Fruit fly (Drosophila melanogaster): ENCODE results near the gene CG6974.

Gene CG6974

DNA sequence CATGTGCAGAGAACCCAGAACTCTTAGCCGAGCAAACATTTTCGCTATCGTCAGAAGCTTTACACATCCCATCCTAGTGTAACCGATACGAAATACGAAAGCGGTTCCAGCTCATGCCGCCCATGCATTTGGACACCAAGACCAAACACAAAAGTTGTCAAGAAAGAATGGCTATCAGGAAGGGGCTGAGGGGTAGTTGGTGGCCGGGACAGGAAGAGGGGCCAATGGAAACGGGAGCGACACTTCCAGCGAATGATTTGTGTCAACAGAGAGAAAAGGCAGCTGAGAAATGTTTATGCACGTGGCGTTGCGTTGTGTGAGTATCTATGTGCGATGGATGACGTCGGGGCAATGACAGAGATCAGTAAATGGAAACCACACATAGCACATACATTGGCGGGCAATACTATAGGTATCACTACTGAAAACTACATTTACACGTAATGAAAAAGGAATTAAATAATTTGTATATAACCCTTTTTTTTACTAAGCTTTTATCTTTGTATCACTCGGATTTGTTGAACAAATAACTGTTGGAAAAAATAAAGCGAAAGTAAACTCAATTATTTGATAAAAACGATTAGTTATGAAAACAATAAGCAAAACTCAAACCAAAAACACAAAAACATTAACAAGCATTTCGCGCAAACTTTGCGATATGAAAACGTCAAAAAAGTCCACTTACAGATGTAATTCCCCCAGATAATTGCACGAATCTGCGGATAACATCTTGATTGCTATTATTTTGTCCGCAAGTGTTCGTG is 35.6 kb upstream of the CG6974 start (continued):
- TF ChIP-seq Camta (GFP tag; optimal IDR thresholded peaks at IDR 0.05): peak; percentile 29
- TF ChIP-seq CG2712 (tag; optimal IDR thresholded peaks at IDR 0.05): peak; percentile 62
- TF ChIP-seq CG2202 (tag; optimal IDR thresholded peaks at IDR 0.05): no peak
- TF ChIP-seq HLHmδ (GFP tag; optimal IDR thresholded peaks at IDR 0.05): no peak
- TF ChIP-seq CG1647 (GFP tag; optimal IDR thresholded peaks at IDR 0.05): no peak
- TF ChIP-seq chif (GFP tag; optimal IDR thresholded peaks at IDR 0.05): peak in 1 of 2 experiments; percentile 5
- TF ChIP-seq fd96Cb (tag; optimal IDR thresholded peaks at IDR 0.05): peak; percentile 62
- TF ChIP-seq ab (GFP tag; optimal IDR thresholded peaks at IDR 0.05): no peak
- TF ChIP-seq Drgx (GFP tag; IDR thresholded peaks at IDR 0.05): no peak
- TF ChIP-seq fd102C (GFP tag; optimal IDR thresholded peaks at IDR 0.05): no peak
- TF ChIP-seq CG3065 (GFP tag; optimal IDR thresholded peaks at IDR 0.05): no peak
- peak; percentile 83 for TF ChIP-seq Ets65A (GFP tag)
- TF ChIP-seq cas (GFP tag; IDR thresholded peaks at IDR 0.05): no peak
- no peak for TF ChIP-seq ci (GFP tag; IDR thresholded peaks at IDR 0.05)
- TF ChIP-seq insv (GFP tag; optimal IDR thresholded peaks at IDR 0.05): no peak
- TF ChIP-seq ssp (GFP tag; IDR thresholded peaks at IDR 0.05): 0 out of 2 replicates have a peak, but pooled peaks have one; percentile 8
- no peak for TF ChIP-seq odd (GFP tag; optimal IDR thresholded peaks at IDR 0.05)
- no peak for TF ChIP-seq CG33557 (GFP tag; optimal IDR thresholded peaks at IDR 0.05)
- TF ChIP-seq NfI (GFP tag; optimal IDR thresholded peaks at IDR 0.05): no peak
- TF ChIP-seq CG18476 (GFP tag; optimal IDR thresholded peaks at IDR 0.05): peak; percentile 1
- TF ChIP-seq dpn (GFP tag; optimal IDR thresholded peaks at IDR 0.05): peak in 1 of 2 experiments; percentile 9
- no peak for TF ChIP-seq CG5245 (GFP tag; optimal IDR thresholded peaks at IDR 0.05)
- TF ChIP-seq Hr78 (GFP tag; optimal IDR thresholded peaks at IDR 0.05): peak in 1 of 2 experiments; percentile 42
- peak in 1 of 2 experiments; percentile 61 for TF ChIP-seq Eip74EF (GFP tag; optimal IDR thresholded peaks at IDR 0.05)
- peak; percentile 70 for TF ChIP-seq phol (tag; optimal IDR thresholded peaks at IDR 0.05)
- TF ChIP-seq lab (GFP tag; optimal IDR thresholded peaks at IDR 0.05): peak; percentile 19
- TF ChIP-seq NK7.1 (GFP tag; optimal IDR thresholded peaks at IDR 0.05): no peak
- no peak for TF ChIP-seq CG12744 (GFP tag; optimal IDR thresholded peaks at IDR 0.05)
- TF ChIP-seq Hmr (GFP tag; optimal IDR thresholded peaks at IDR 0.05): no peak
- TF ChIP-seq CG2678 (tag; optimal IDR thresholded peaks at IDR 0.05): peak; percentile 63
- peak; percentile 48 for TF ChIP-seq CG6254 (GFP tag; optimal IDR thresholded peaks at IDR 0.05)
- TF ChIP-seq sqz (GFP tag; optimal IDR thresholded peaks at IDR 0.05): no peak
- no peak for TF ChIP-seq HHEX (GFP tag; optimal IDR thresholded peaks at IDR 0.05)
- TF ChIP-seq Sox102F (GFP tag; optimal IDR thresholded peaks at IDR 0.05): peak; percentile 60
- TF ChIP-seq C15 (GFP tag; IDR thresholded peaks at IDR 0.05): no peak
- TF ChIP-seq CG6683 (GFP tag; optimal IDR thresholded peaks at IDR 0.05): no peak
- peak; percentile 78 for TF ChIP-seq nmo (GFP tag; optimal IDR thresholded peaks at IDR 0.05)
- no peak for TF ChIP-seq Sry-β (GFP tag; optimal IDR thresholded peaks at IDR 0.05)
- TF ChIP-seq CG13624 (GFP tag; optimal IDR thresholded peaks at IDR 0.05): no peak
- TF ChIP-seq al (GFP tag; IDR thresholded peaks at IDR 0.05): no peak
- TF ChIP-seq CG14710 (tag; optimal IDR thresholded peaks at IDR 0.05): peak; percentile 55
- no peak for TF ChIP-seq jigr1 (GFP tag; IDR thresholded peaks at IDR 0.05)
- no peak for TF ChIP-seq Hr3 (GFP tag; optimal IDR thresholded peaks at IDR 0.05)
- peak; percentile 19 for TF ChIP-seq CG13775 (GFP tag; optimal IDR thresholded peaks at IDR 0.05)
- no peak for TF ChIP-seq CG16779 (GFP tag; IDR thresholded peaks at IDR 0.05)
- TF ChIP-seq chn (GFP tag; optimal IDR thresholded peaks at IDR 0.05): no peak
- TF ChIP-seq CG6854 (GFP tag; optimal IDR thresholded peaks at IDR 0.05): no peak
- TF ChIP-seq Hr51 (GFP tag; optimal IDR thresholded peaks at IDR 0.05): peak in 1 of 2 experiments; percentile 60

Data from whole organism, embryonic.